Worm (Caenorhabditis elegans): Measurements from ENCODE around the gene sorf-2.

DNA sequence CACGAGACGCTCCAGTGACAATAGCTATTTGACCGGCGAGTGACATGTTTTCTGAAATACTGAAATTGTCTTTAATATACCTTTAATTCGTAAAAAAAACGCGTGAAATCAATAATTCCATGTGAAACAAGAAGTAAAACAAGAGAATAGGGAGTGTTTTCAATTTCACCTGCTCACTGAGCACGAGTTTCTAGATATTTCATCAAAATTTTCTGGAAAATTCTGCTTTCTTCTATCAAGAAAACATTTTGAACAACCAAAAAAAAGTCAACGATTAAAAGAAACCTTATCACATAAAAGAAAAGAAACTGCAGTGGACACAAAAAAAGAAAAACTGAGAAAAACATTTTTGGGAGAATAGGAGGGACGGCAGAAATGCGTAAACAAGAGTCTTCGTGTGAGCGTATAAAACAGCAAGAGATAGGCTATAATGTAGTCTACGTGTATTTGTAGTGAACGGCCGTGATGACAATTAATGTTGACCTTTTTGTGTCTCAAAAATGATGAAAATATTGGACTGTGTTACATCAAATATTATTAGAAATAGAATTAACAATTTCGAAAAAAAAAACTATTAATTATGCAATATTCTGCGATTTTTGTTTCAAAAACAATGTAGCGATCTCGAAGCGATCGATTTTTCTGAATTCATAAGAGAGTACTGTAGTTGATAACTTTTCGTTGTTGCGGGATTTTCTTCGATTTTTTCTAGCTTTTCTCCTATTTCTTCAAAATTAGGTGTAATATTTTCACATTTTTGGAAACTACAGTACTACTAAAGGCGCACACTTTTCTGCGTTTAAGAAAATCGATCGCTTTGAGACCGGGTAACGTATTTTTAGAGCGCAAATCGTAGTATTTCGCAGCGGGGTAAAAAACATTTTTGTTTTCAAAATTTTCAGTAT, 41.8 kb downstream of the sorf-2 start, which contains the start of gene dhs-9:
- TF ChIP-seq spr-1 (tag; optimal IDR thresholded peaks at IDR 0.05) (no peak), Y75B8A.6 (GFP tag; IDR thresholded peaks at IDR 0.05) (no peak), mep-1 (tag; optimal IDR thresholded peaks at IDR 0.05) (peak; percentile 39), gei-8 (GFP tag; optimal IDR thresholded peaks at IDR 0.05) (no peak), aha-1 (tag) (no peak), egl-43 (GFP tag; IDR thresholded peaks at IDR 0.05) (no peak), dve-1 (tag; optimal IDR thresholded peaks at IDR 0.05; ENCODE audit: insufficient read depth) (peak; percentile 50), dmd-9 (GFP tag; IDR thresholded peaks at IDR 0.05) (no peak), lsy-2 (tag; optimal IDR thresholded peaks at IDR 0.05) (peak in 1 of 2 experiments; percentile 45), mdl-1 (tag; optimal IDR thresholded peaks at IDR 0.05) (no peak), R02D3.7 (tag; optimal IDR thresholded peaks at IDR 0.05) (no peak), F10B5.3 (tag; optimal IDR thresholded peaks at IDR 0.05) (no peak)
